Worm (Caenorhabditis elegans) whole organism, L3 larva: ENCODE measurements around the gene nlp-17.

ENCODE experiments used
- ZK546.5 ChIP-seq: sonication (generic microtip); optimal IDR thresholded peaks from 2 replicates; lab custom pipeline; 2017; ENCODE audit warnings: missing biosample characterization, missing genetic modification characterization
- ama-1 ChIP-seq: fragments of 150-350 bp; optimal IDR thresholded peaks from 2 replicates; lab custom pipeline; 2018
- ceh-82 ChIP-seq: fragments of 150-350 bp; optimal IDR thresholded peaks from 2 replicates; lab custom pipeline; 2014; ENCODE audit warnings: missing biosample characterization, missing genetic modification characterization
- fkh-10 ChIP-seq: sonication (generic microtip); optimal IDR thresholded peaks from 2 replicates; lab custom pipeline; 2017; ENCODE audit warnings: missing biosample characterization, missing genetic modification reagents, missing genetic modification characterization
- nhr-11 ChIP-seq: fragments of 150-350 bp; optimal IDR thresholded peaks from 2 replicates; lab custom pipeline; 2014; ENCODE audit warnings: missing biosample characterization, missing genetic modification characterization
- pha-4 ChIP-seq: fragments of 150-350 bp; optimal IDR thresholded peaks from 2 replicates; lab custom pipeline; 2014; ENCODE audit warnings: missing biosample characterization, missing genetic modification reagents, missing genetic modification characterization
- ztf-11 ChIP-seq: fragments of 150-350 bp; optimal IDR thresholded peaks from 2 replicates; lab custom pipeline; 2014; ENCODE audit warnings: missing biosample characterization, missing genetic modification characterization

ce11 chrIV:13502806-13503363, 2.7 kb downstream of the nlp-17 start, which contains the start of gene tbc-9:
- TF ChIP-seq ZK546.5, result no peak
- TF ChIP-seq ama-1 (lab: Kevin White, UChicago), result no peak
- no peak for TF ChIP-seq fkh-10
- no peak for TF ChIP-seq nhr-11 (tag; lab: Kevin White, UChicago)
- TF ChIP-seq pha-4 (tag; lab: Kevin White, UChicago), result peak; percentile 60
- TF ChIP-seq ceh-82, result no peak
- TF ChIP-seq ztf-11 (tag; lab: Kevin White, UChicago), result no peak
